Worm (Caenorhabditis elegans): ENCODE data around the gene atg-16.1.
A peak's percentile ranks its signal among the peaks of the same experiment; 100 is the strongest.

- TF ChIP-seq B0035.1 (tag; optimal IDR thresholded peaks at IDR 0.05) (no peak), bed-2 (GFP tag; IDR thresholded peaks at IDR 0.05) (no peak), aptf-2 (GFP tag; conservative IDR thresholded peaks at IDR 0.05) (no peak), bed-1 (GFP tag; IDR thresholded peaks at IDR 0.05) (no peak), madf-3 (GFP tag; IDR thresholded peaks at IDR 0.05) (peak; percentile 15; the same call in 1 of the 2 replicates), ztf-28 (GFP tag; IDR thresholded peaks at IDR 0.05) (no peak), him-1 (tag; optimal IDR thresholded peaks at IDR 0.05) (peak; percentile 78), dpl-1 (GFP tag; optimal IDR thresholded peaks at IDR 0.05) (no peak)
These were observed 18.2 kb downstream of the atg-16.1 start for ce11 chrX:4444073-4444472.

All from whole organism, young adult.